Fruit fly (Drosophila melanogaster) Kc167 (cell line): ENCODE data around the gene ctrip.

ENCODE experiments used
- insv ChIP-seq: fragments of >200 bp; optimal IDR thresholded peaks from 3 replicates; lab custom pipeline; 2018; ENCODE audit warnings: missing external identifiers
- psq ChIP-seq: fragments of >200 bp; optimal IDR thresholded peaks from 2 replicates; lab custom pipeline; 2017; ENCODE audit warnings: missing external identifiers

- TF ChIP-seq insv (lab: Kevin White, UChicago) (no peak), psq (lab: Kevin White, UChicago) (no peak)
Observed at dm6 chr3R:4816018-4816417, 4.1 kb upstream of the ctrip start, which contains the start of gene BBS5.
